Fruit fly (Drosophila melanogaster): ENCODE results near the gene CG31675.

CG31675 gene

dm6 chr2L:20835501-20835900, 32.1 kb upstream of the CG31675 start, which contains the start of gene Oseg5:
Gene Oseg5, minus strand, starts transcription at chr2L:20835840.
- TF ChIP-seq tai (GFP tag; optimal IDR thresholded peaks at IDR 0.05): no peak
- TF ChIP-seq fru (GFP tag; optimal IDR thresholded peaks at IDR 0.05): no peak
- TF ChIP-seq sage (GFP tag; optimal IDR thresholded peaks at IDR 0.05): no peak
- no peak for TF ChIP-seq dmrt93B (GFP tag; optimal IDR thresholded peaks at IDR 0.05)
- no peak for TF ChIP-seq psq (GFP tag; optimal IDR thresholded peaks at IDR 0.05)
- no peak for TF ChIP-seq GATAd (GFP tag; optimal IDR thresholded peaks at IDR 0.05)
- TF ChIP-seq OdsH (GFP tag; optimal IDR thresholded peaks at IDR 0.05): no peak
- TF ChIP-seq Rel (GFP tag; optimal IDR thresholded peaks at IDR 0.05): no peak
- no peak for TF ChIP-seq Rel (tag; optimal IDR thresholded peaks at IDR 0.05)
- TF ChIP-seq Mio (GFP tag; optimal IDR thresholded peaks at IDR 0.05): no peak
- no peak for TF ChIP-seq Jra (GFP tag; optimal IDR thresholded peaks at IDR 0.05)
- no peak for TF ChIP-seq Vsx2 (GFP tag; optimal IDR thresholded peaks at IDR 0.05; ENCODE audit: partially characterized antibody)
- TF ChIP-seq Sp1 (GFP tag; optimal IDR thresholded peaks at IDR 0.05): no peak
- TF ChIP-seq dl (GFP tag; optimal IDR thresholded peaks at IDR 0.05; ENCODE audit: insufficient read depth in 1 of 2, partially characterized antibody in 2 of 2): no peak
- TF ChIP-seq Dfd (GFP tag; optimal IDR thresholded peaks at IDR 0.05): no peak
- TF ChIP-seq ey (GFP tag; optimal IDR thresholded peaks at IDR 0.05): no peak
- no peak for TF ChIP-seq lola (GFP tag; optimal IDR thresholded peaks at IDR 0.05)
- no peak for TF ChIP-seq sv (GFP tag; optimal IDR thresholded peaks at IDR 0.05)
- no peak for TF ChIP-seq Abd-B (GFP tag; optimal IDR thresholded peaks at IDR 0.05)
- TF ChIP-seq rgr (GFP tag; optimal IDR thresholded peaks at IDR 0.05): no peak
- no peak for TF ChIP-seq Hr78 (GFP tag; optimal IDR thresholded peaks at IDR 0.05)

dm6 chr2L:20837885-20838284, 29.7 kb upstream of the CG31675 start, which contains the start of gene Spn38F:
Gene Spn38F, minus strand, starts transcription at chr2L:20837985.
- TF ChIP-seq sv (GFP tag; optimal IDR thresholded peaks at IDR 0.05): no peak
- no peak for TF ChIP-seq Dif (GFP tag; optimal IDR thresholded peaks at IDR 0.05; ENCODE audit: partially characterized antibody)
- TF ChIP-seq Hr83 (GFP tag; optimal IDR thresholded peaks at IDR 0.05; ENCODE audit: poor library complexity, severe bottlenecking): no peak

dm6 chr2L:20840006-20840405, 27.5 kb upstream of the CG31675 start:
- no peak for TF ChIP-seq OdsH (GFP tag; optimal IDR thresholded peaks at IDR 0.05)
- no peak for TF ChIP-seq dmrt93B (GFP tag; optimal IDR thresholded peaks at IDR 0.05)
- TF ChIP-seq Rel (GFP tag; optimal IDR thresholded peaks at IDR 0.05): no peak
- TF ChIP-seq Rel (tag; optimal IDR thresholded peaks at IDR 0.05): no peak
- TF ChIP-seq GATAd (GFP tag; optimal IDR thresholded peaks at IDR 0.05): no peak
- TF ChIP-seq tai (GFP tag; optimal IDR thresholded peaks at IDR 0.05): no peak
- TF ChIP-seq jim (GFP tag; optimal IDR thresholded peaks at IDR 0.05): no peak
- no peak for TF ChIP-seq woc (GFP tag; optimal IDR thresholded peaks at IDR 0.05)
- TF ChIP-seq sv (GFP tag; optimal IDR thresholded peaks at IDR 0.05): no peak
- TF ChIP-seq N (GFP tag; optimal IDR thresholded peaks at IDR 0.05): no peak
- TF ChIP-seq Hnf4 (GFP tag; optimal IDR thresholded peaks at IDR 0.05): no peak
- TF ChIP-seq fru (GFP tag; optimal IDR thresholded peaks at IDR 0.05): no peak
- no peak for TF ChIP-seq Mio (GFP tag; optimal IDR thresholded peaks at IDR 0.05)

dm6 chr2L:20840462-20841038, 27.0 kb upstream of the CG31675 start, which contains the start of gene CG31676:
Gene CG31676, plus strand, starts transcription at chr2L:20840750.
- TF ChIP-seq sv (GFP tag; optimal IDR thresholded peaks at IDR 0.05) (no peak), Vsx2 (GFP tag; optimal IDR thresholded peaks at IDR 0.05; ENCODE audit: partially characterized antibody) (no peak), psq (GFP tag; optimal IDR thresholded peaks at IDR 0.05) (no peak), tai (GFP tag; optimal IDR thresholded peaks at IDR 0.05) (no peak), lola (GFP tag; optimal IDR thresholded peaks at IDR 0.05) (no peak), Myc (optimal IDR thresholded peaks at IDR 0.05) (no peak), Hr78 (GFP tag; optimal IDR thresholded peaks at IDR 0.05) (no peak), Jra (GFP tag; optimal IDR thresholded peaks at IDR 0.05) (no peak), Mio (GFP tag; optimal IDR thresholded peaks at IDR 0.05) (no peak), br (GFP tag; optimal IDR thresholded peaks at IDR 0.05) (no peak)

- TF ChIP-seq Rel (GFP tag; optimal IDR thresholded peaks at IDR 0.05) (no peak), Rel (tag; optimal IDR thresholded peaks at IDR 0.05) (no peak), sv (GFP tag; optimal IDR thresholded peaks at IDR 0.05) (no peak), dl (GFP tag; optimal IDR thresholded peaks at IDR 0.05; ENCODE audit: insufficient read depth in 1 of 2, partially characterized antibody in 2 of 2) (no peak)
Measured at dm6 chr2L:20844381-20844780, 23.2 kb upstream of the CG31675 start.
